Worm (Caenorhabditis elegans): ENCODE results near the gene E02H9.7.

Gene E02H9.7

DNA sequence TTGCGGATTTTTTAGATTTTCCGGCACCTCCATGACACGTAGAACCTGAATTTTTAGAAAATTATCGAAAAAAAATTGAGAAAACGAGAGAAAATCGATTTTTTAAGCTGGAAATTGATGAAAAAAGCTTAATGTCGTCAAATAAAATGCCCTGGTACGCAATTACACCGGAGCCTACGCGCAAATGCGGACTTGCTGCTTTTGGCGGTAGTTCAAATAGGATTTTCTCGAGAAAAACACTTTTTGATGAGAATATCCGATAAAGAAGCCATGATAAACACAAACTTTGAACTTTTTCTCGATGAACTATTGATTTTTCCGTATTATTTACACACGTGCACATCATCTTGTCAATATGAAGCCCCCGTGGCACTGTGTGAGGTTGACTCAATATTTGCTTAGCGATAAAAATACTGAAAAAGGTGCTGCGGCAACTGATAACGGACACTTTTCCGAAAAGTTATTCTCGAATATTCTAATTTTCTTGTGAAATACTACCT lies 27.3 kb downstream of the E02H9.7 start, which contains the start of the genes W04B5.5 and W04B5.3:
W04B5.5 (minus strand) TSS at position 51 of the 500 bp plus-strand sequence.
W04B5.3 (plus strand) TSS at position 356 of the 500 bp plus-strand sequence.
- TF ChIP-seq elt-1 (tag; optimal IDR thresholded peaks at IDR 0.05) (no peak), nhr-12 (tag; optimal IDR thresholded peaks at IDR 0.05) (no peak), mab-5 (tag; optimal IDR thresholded peaks at IDR 0.05) (no peak), R02D3.7 (tag; optimal IDR thresholded peaks at IDR 0.05) (peak; percentile 46), unc-62 (GFP tag; optimal IDR thresholded peaks at IDR 0.05) (no peak), sma-3 (GFP tag; optimal IDR thresholded peaks at IDR 0.05) (peak; percentile 54), ceh-16 (tag; optimal IDR thresholded peaks at IDR 0.05) (no peak), ztf-11 (tag; optimal IDR thresholded peaks at IDR 0.05) (no peak), Y55F3AM.14 (GFP tag; optimal IDR thresholded peaks at IDR 0.05) (no peak), peb-1 (tag; optimal IDR thresholded peaks at IDR 0.05) (no peak), C34F6.9 (tag; optimal IDR thresholded peaks at IDR 0.05) (peak; percentile 24), lin-39 (tag; optimal IDR thresholded peaks at IDR 0.05) (no peak), alr-1 (tag; optimal IDR thresholded peaks at IDR 0.05) (no peak), sma-9 (GFP tag; optimal IDR thresholded peaks at IDR 0.05) (no peak), sma-9 (tag; optimal IDR thresholded peaks at IDR 0.05) (no peak), lin-11 (tag; optimal IDR thresholded peaks at IDR 0.05) (peak; percentile 42), unc-55 (GFP tag; optimal IDR thresholded peaks at IDR 0.05) (peak; percentile 78), nhr-129 (tag; optimal IDR thresholded peaks at IDR 0.05) (peak; percentile 68), mdl-1 (tag; optimal IDR thresholded peaks at IDR 0.05) (peak in 1 of 2 experiments; percentile 34), skn-1 (tag; optimal IDR thresholded peaks at IDR 0.05) (no peak), ama-1 (optimal IDR thresholded peaks at IDR 0.05) (no peak), lin-13 (GFP tag; optimal IDR thresholded peaks at IDR 0.05) (peak; percentile 66), aly-2 (tag; optimal IDR thresholded peaks at IDR 0.05) (no peak), nhr-6 (tag; optimal IDR thresholded peaks at IDR 0.05) (peak; percentile 1), nhr-77 (tag; optimal IDR thresholded peaks at IDR 0.05) (no peak), ceh-82 (tag; optimal IDR thresholded peaks at IDR 0.05) (no peak), fos-1 (tag; optimal IDR thresholded peaks at IDR 0.05) (peak; percentile 92), nhr-237 (tag; optimal IDR thresholded peaks at IDR 0.05) (no peak), sem-4 (tag; optimal IDR thresholded peaks at IDR 0.05) (no peak), crh-2 (tag; optimal IDR thresholded peaks at IDR 0.05) (peak; percentile 51), egl-27 (tag; optimal IDR thresholded peaks at IDR 0.05) (peak; percentile 2), nhr-10 (tag; optimal IDR thresholded peaks at IDR 0.05) (no peak), ztf-4 (tag; optimal IDR thresholded peaks at IDR 0.05) (no peak), gmeb-1 (tag; optimal IDR thresholded peaks at IDR 0.05) (peak; percentile 96), zag-1 (tag; optimal IDR thresholded peaks at IDR 0.05) (no peak), nhr-23 (tag; optimal IDR thresholded peaks at IDR 0.05) (no peak), unc-39 (tag; optimal IDR thresholded peaks at IDR 0.05) (no peak), nhr-11 (tag; optimal IDR thresholded peaks at IDR 0.05) (no peak), F13H6.1 (tag; optimal IDR thresholded peaks at IDR 0.05) (peak; percentile 27), nhr-21 (tag; optimal IDR thresholded peaks at IDR 0.05) (no peak), nhr-25 (tag; optimal IDR thresholded peaks at IDR 0.05) (peak; percentile 21), lsy-2 (tag; optimal IDR thresholded peaks at IDR 0.05) (peak; percentile 75 to 86), ZK546.5 (tag; optimal IDR thresholded peaks at IDR 0.05) (no peak)

DNA sequence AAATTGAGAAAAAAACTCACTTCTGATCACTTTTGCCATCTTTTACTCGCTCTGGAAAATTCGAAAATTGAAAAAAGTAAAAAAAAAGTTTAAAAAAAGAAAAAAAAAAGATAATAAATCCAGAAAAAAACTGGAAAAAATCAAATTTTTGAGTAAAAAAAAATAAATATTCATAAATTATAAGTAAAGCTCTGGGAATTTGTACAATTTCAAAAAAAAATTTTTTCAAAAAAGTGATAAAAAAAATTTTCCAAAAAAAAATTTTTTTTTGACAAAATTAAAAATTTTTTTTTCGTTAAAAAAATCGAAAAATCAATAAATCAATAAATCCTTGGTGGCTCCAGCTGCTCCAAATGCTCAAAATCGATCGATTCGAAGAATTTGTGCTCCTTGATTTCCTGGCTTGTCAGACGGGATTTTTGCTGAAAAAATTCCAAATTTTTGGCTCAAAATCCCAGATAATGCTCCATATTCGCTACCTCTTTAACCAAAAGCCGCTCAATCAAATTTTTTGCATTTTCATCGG lies 34.5 kb downstream of the E02H9.7 start, which contains the start of gene mrpl-30:
mrpl-30 (minus strand) TSS at position 51 of the 526 bp plus-strand sequence.
- TF ChIP-seq crh-2 (tag; optimal IDR thresholded peaks at IDR 0.05), result no peak
- no peak for TF ChIP-seq blmp-1 (tag; optimal IDR thresholded peaks at IDR 0.05; ENCODE audit: insufficient read depth)
- TF ChIP-seq zag-1 (tag; optimal IDR thresholded peaks at IDR 0.05), result no peak
- TF ChIP-seq nhr-6 (tag; optimal IDR thresholded peaks at IDR 0.05), result no peak
- TF ChIP-seq mdl-1 (tag; optimal IDR thresholded peaks at IDR 0.05), result no peak
- no peak for TF ChIP-seq peb-1 (tag; optimal IDR thresholded peaks at IDR 0.05)
- no peak for TF ChIP-seq lsy-2 (tag; optimal IDR thresholded peaks at IDR 0.05)
- no peak for TF ChIP-seq sem-4 (tag; optimal IDR thresholded peaks at IDR 0.05)
- TF ChIP-seq gmeb-1 (tag; optimal IDR thresholded peaks at IDR 0.05), result no peak
- no peak for TF ChIP-seq skn-1 (tag; optimal IDR thresholded peaks at IDR 0.05)
- TF ChIP-seq ztf-4 (tag; optimal IDR thresholded peaks at IDR 0.05), result no peak

Measured in whole organism, L2 larva.